Worm (Caenorhabditis elegans) whole organism, midembryonic: Measurements from ENCODE around the gene srh-98.

Experiments used
- T22C8.4 ChIP-seq: fragments of 200-800 bp; sonication (Bioruptor generic); IDR thresholded peaks from 2 replicates; pipeline ENCODE4 v1.3.6; 2022; ENCODE audit warnings: missing genetic modification characterization, missing compliant biosample characterization
- cog-1 ChIP-seq: sonication (generic microtip); optimal IDR thresholded peaks from 2 replicates; lab custom pipeline; 2016; ENCODE audit warnings: missing genetic modification characterization, missing compliant biosample characterization
- flt-1 ChIP-seq: fragments of 200-800 bp; sonication (Bioruptor generic); IDR thresholded peaks from 2 replicates; pipeline ENCODE4 v1.3.6; 2022; ENCODE audit warnings: missing genetic modification characterization, missing compliant biosample characterization
- klf-2 ChIP-seq: fragments of 200-800 bp; sonication (Bioruptor generic); conservative IDR thresholded peaks from 2 replicates; pipeline ENCODE4 v1.3.6; 2022; ENCODE audit warnings: missing genetic modification reagents, missing genetic modification characterization, missing compliant biosample characterization
- med-1 ChIP-seq: sonication (generic microtip); optimal IDR thresholded peaks from 2 replicates; lab custom pipeline; 2017; ENCODE audit warnings: missing genetic modification characterization, mild to moderate bottlenecking, missing compliant biosample characterization, antibody characterized with exemption, missing genetic modification reagents; ENCODE audit not compliant: insufficient read depth
- ref-1 ChIP-seq: fragments of 200-800 bp; sonication (Bioruptor generic); conservative IDR thresholded peaks from 2 replicates; pipeline ENCODE4 v1.3.6; 2022; ENCODE audit warnings: missing genetic modification reagents, missing genetic modification characterization, missing compliant biosample characterization
- tab-1 ChIP-seq: fragments of 200-800 bp; sonication (Bioruptor generic); IDR thresholded peaks from 2 replicates; pipeline ENCODE4 v1.3.6; 2022; ENCODE audit warnings: missing genetic modification characterization, missing compliant biosample characterization
- ztf-23 ChIP-seq: fragments of 200-800 bp; sonication (Bioruptor generic); IDR thresholded peaks from 2 replicates; pipeline ENCODE4 v1.3.6; 2022; ENCODE audit warnings: missing genetic modification reagents, missing genetic modification characterization, missing compliant biosample characterization
- ztf-29 ChIP-seq: fragments of 200-800 bp; sonication (Bioruptor generic); IDR thresholded peaks from 2 replicates; pipeline ENCODE4 v1.3.6; 2022; ENCODE audit warnings: missing genetic modification reagents, missing genetic modification characterization, missing compliant biosample characterization

DNA sequence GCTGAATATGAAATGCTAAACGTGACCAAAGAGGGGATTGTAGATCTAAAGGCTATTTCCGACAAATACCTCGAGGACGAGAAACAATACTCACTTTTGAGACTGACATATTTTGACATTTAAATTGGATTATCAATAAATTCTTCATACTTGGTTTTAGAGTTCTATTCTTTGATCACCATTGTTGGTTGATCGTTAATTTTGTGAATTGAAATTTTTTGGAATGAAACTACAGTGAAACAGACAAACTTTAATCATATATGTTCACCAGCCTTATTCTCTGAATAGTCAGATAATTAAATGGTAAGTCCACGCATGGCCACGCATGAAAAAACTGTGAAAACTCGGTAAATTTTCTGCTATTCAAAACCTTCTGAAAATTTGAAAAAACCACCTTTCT lies 32.9 kb downstream of the srh-98 start, which contains the start of gene F11A5.18:
- no peak for TF ChIP-seq cog-1 (tag; lab: Kevin White, UChicago)
- TF ChIP-seq ztf-29: no peak
- no peak for TF ChIP-seq flt-1
- no peak for TF ChIP-seq klf-2
- TF ChIP-seq ztf-23: no peak
- TF ChIP-seq tab-1 (GFP tag; lab: Robert Waterston, UW): no peak
- TF ChIP-seq ref-1 (GFP tag; lab: Robert Waterston, UW): no peak
- TF ChIP-seq med-1 (GFP tag; lab: Kevin White, UChicago): no peak
- TF ChIP-seq T22C8.4 (GFP tag; lab: Robert Waterston, UW): no peak
